Fruit fly (Drosophila melanogaster) whole organism, wandering third instar larva: ENCODE measurements around the gene CG13101.

ENCODE experiments used
- CG32264 ChIP-seq: fragments of 200-800 bp; sonication (Bioruptor generic); optimal IDR thresholded peaks from 2 replicates; lab custom pipeline; 2016; ENCODE audit warnings: missing biosample characterization, missing genetic modification characterization
- ey ChIP-seq: fragments of 200-800 bp; sonication (Bioruptor generic); optimal IDR thresholded peaks from 2 replicates; lab custom pipeline; 2016; ENCODE audit warnings: missing biosample characterization, missing genetic modification characterization
- h ChIP-seq: fragments of 200-800 bp; sonication (Bioruptor generic); optimal IDR thresholded peaks from 3 replicates; lab custom pipeline; 2016; ENCODE audit warnings: missing biosample characterization, mild to moderate bottlenecking, missing genetic modification characterization
- pan ChIP-seq: fragments of >200 bp; optimal IDR thresholded peaks from 2 replicates; lab custom pipeline; 2017
- rgr ChIP-seq: fragments of 200-800 bp; sonication (Bioruptor generic); optimal IDR thresholded peaks from 3 replicates; lab custom pipeline; 2016; ENCODE audit warnings: missing biosample characterization, mild to moderate bottlenecking, missing genetic modification characterization
- sv ChIP-seq: fragments of 200-800 bp; sonication (Bioruptor generic); optimal IDR thresholded peaks from 3 replicates; lab custom pipeline; 2016; ENCODE audit warnings: missing biosample characterization, missing genetic modification characterization

DNA sequence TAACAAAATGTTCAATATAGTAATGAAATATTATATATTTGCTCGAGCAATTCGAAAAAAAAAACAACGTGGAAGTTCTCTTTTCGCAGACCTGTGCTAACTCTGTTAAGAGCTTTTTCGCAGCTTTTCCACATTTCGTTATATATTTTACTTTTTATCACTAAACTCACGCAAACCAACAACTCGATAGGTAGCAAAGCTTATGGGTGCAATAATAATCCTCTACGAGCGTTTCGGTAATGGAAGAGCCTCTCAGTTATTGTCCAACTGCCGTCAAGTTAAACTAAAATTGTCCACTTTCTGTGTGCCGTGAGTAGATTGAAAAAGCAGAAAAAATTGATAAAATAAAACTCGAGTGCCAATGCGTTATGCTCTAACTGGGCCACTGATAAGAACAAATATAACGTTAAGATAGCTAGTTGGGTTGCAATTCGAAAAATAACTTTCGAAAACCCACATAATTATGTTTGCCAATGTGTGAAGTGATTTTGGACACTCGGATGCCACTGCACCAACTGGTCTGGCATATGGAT, 50.9 kb downstream of the CG13101 start, which contains the start of gene Tsp29Fa:
- no peak for TF ChIP-seq CG32264 (GFP tag; lab: Kevin White, UChicago)
- no peak for TF ChIP-seq ey (GFP tag; lab: Kevin White, UChicago)
- no peak for TF ChIP-seq h (GFP tag; lab: Kevin White, UChicago)
- TF ChIP-seq rgr (GFP tag; lab: Kevin White, UChicago): no peak
- TF ChIP-seq sv: no peak
- no peak for TF ChIP-seq pan (lab: Kevin White, UChicago)
